Worm (Caenorhabditis elegans) whole organism, early embryonic: ENCODE results near the gene K10H10.5.

Experiments used
- ama-1 ChIP-seq: fragments of 150-350 bp; optimal IDR thresholded peaks from 2 replicates; lab custom pipeline; 2014
- ceh-13 ChIP-seq: fragments of 200-800 bp; sonication (Bioruptor generic); optimal IDR thresholded peaks from 2 replicates; lab custom pipeline; 2018; ENCODE audit warnings: mild to moderate bottlenecking, missing genetic modification characterization, missing compliant biosample characterization
- tbx-37 ChIP-seq: fragments of 200-800 bp; sonication (Bioruptor generic); conservative IDR thresholded peaks from 2 replicates; pipeline ENCODE4 v1.3.6; 2022; ENCODE audit warnings: missing genetic modification reagents, missing genetic modification characterization, missing compliant biosample characterization
- tra-4 ChIP-seq: sonication (generic microtip); optimal IDR thresholded peaks from 2 replicates; lab custom pipeline; 2017; ENCODE audit warnings: missing genetic modification characterization, missing compliant biosample characterization

- TF ChIP-seq ama-1 (no peak), tbx-37 (GFP tag; lab: Robert Waterston, UW) (no peak), tra-4 (tag; lab: Kevin White, UChicago) (no peak), ceh-13 (GFP tag; lab: Kevin White, UChicago) (no peak)
Observed at ce11 chrII:14523070-14523572, 21.6 kb downstream of the K10H10.5 start, which contains the start of gene btb-20.
